Fruit fly (Drosophila melanogaster) whole organism, adult: ENCODE measurements around the gene Wdr92.

Source experiments
- CG11617 ChIP-seq: fragments of 200-800 bp; sonication (Bioruptor generic); optimal IDR thresholded peaks from 2 replicates; lab custom pipeline; 2017; ENCODE audit warnings: mild to moderate bottlenecking, missing biosample characterization, missing genetic modification reagents, missing genetic modification characterization
- CG12768 ChIP-seq: fragments of 200-800 bp; sonication (Bioruptor generic); optimal IDR thresholded peaks from 2 replicates; lab custom pipeline; 2017; ENCODE audit warnings: missing biosample characterization, missing genetic modification characterization, mild to moderate bottlenecking, moderate library complexity, missing genetic modification reagents
- CG1620 ChIP-seq: fragments of 200-800 bp; sonication (Bioruptor generic); optimal IDR thresholded peaks from 2 replicates; lab custom pipeline; 2016; ENCODE audit warnings: missing biosample characterization, missing genetic modification characterization
- CG7045 ChIP-seq: fragments of 200-800 bp; sonication (Bioruptor generic); optimal IDR thresholded peaks from 2 replicates; lab custom pipeline; 2017; ENCODE audit warnings: missing biosample characterization, mild to moderate bottlenecking, missing genetic modification characterization
- Crg-1 ChIP-seq: fragments of 200-800 bp; sonication (Bioruptor generic); optimal IDR thresholded peaks from 2 replicates; lab custom pipeline; 2016; ENCODE audit warnings: missing biosample characterization, missing genetic modification characterization
- cic ChIP-seq: fragments of 200-800 bp; sonication (Bioruptor generic); optimal IDR thresholded peaks from 2 replicates; lab custom pipeline; 2017; ENCODE audit warnings: missing biosample characterization, mild to moderate bottlenecking, missing genetic modification characterization, moderate library complexity
- cnc ChIP-seq, 2 experiments: fragments of >200 bp; optimal IDR thresholded peaks; 2 replicates each; lab custom pipeline; 2017
- kay ChIP-seq: fragments of 200-800 bp; sonication (Bioruptor generic); peaks from one replicate; lab custom pipeline; 2016; ENCODE audit warnings: missing biosample characterization, missing genetic modification characterization, borderline replicate concordance
- ovo ChIP-seq: fragments of 200-800 bp; sonication (Bioruptor generic); optimal IDR thresholded peaks from 2 replicates; lab custom pipeline; 2016; ENCODE audit warnings: missing biosample characterization, missing genetic modification characterization

- TF ChIP-seq ovo (no peak), CG1620 (no peak), kay (GFP tag; lab: Kevin White, UChicago) (peak; percentile 80), CG12768 (GFP tag; lab: Kevin White, UChicago) (no peak), CG11617 (GFP tag; lab: Kevin White, UChicago) (no peak), cic (GFP tag; lab: Kevin White, UChicago) (peak; percentile 57), Crg-1 (GFP tag; lab: Kevin White, UChicago) (no peak), cnc (optimal IDR thresholded peaks at IDR 0.05; lab: Kevin White, UChicago) (no peak), CG7045 (peak; percentile 30)
These were observed 5.3 kb upstream of the Wdr92 start for dm6 chr3L:17902621-17903020.
